Worm (Caenorhabditis elegans) whole organism, early embryonic: ENCODE data around the gene lsy-2.

Source experiments
- B0310.2 ChIP-seq: sonication (generic microtip); optimal IDR thresholded peaks from 2 replicates; lab custom pipeline; 2016; ENCODE audit warnings: mild to moderate bottlenecking, missing genetic modification characterization, missing compliant biosample characterization
- F13C5.2 ChIP-seq: sonication (generic microtip); optimal IDR thresholded peaks from 2 replicates; lab custom pipeline; 2017; ENCODE audit warnings: mild to moderate bottlenecking, missing genetic modification characterization, inconsistent platforms, missing compliant biosample characterization
- aly-1 ChIP-seq: sonication (generic microtip); optimal IDR thresholded peaks from 2 replicates; lab custom pipeline; 2016; ENCODE audit warnings: missing genetic modification characterization, missing compliant biosample characterization
- ama-1 ChIP-seq: fragments of 150-350 bp; optimal IDR thresholded peaks from 2 replicates; lab custom pipeline; 2014
- ceh-13 ChIP-seq: fragments of 200-800 bp; sonication (Bioruptor generic); optimal IDR thresholded peaks from 2 replicates; lab custom pipeline; 2018; ENCODE audit warnings: mild to moderate bottlenecking, missing genetic modification characterization, missing compliant biosample characterization
- ceh-36 ChIP-seq: sonication (generic microtip); optimal IDR thresholded peaks from 2 replicates; lab custom pipeline; 2016; ENCODE audit warnings: missing genetic modification characterization, inconsistent platforms, missing compliant biosample characterization
- ets-7 ChIP-seq: sonication (generic microtip); optimal IDR thresholded peaks from 2 replicates; lab custom pipeline; 2016; ENCODE audit warnings: missing genotype, missing genetic modification characterization, missing compliant biosample characterization
- flt-1 ChIP-seq: fragments of 200-800 bp; sonication (Bioruptor generic); IDR thresholded peaks from 2 replicates; pipeline ENCODE4 v1.3.6; 2022; ENCODE audit warnings: missing genetic modification characterization, missing compliant biosample characterization
- hmbx-1 ChIP-seq: sonication (generic microtip); optimal IDR thresholded peaks from 2 replicates; lab custom pipeline; 2016; ENCODE audit warnings: mild to moderate bottlenecking, missing genetic modification characterization, missing compliant biosample characterization
- hmg-4 ChIP-seq: fragments of 200-800 bp; sonication (Bioruptor generic); optimal IDR thresholded peaks from 2 replicates; lab custom pipeline; 2018; ENCODE audit warnings: mild to moderate bottlenecking, missing genetic modification characterization, missing compliant biosample characterization
- hnd-1 ChIP-seq: sonication (generic microtip); optimal IDR thresholded peaks from 2 replicates; lab custom pipeline; 2016; ENCODE audit warnings: missing genetic modification characterization, missing compliant biosample characterization
- pes-1 ChIP-seq: fragments of 200-800 bp; sonication (Bioruptor generic); IDR thresholded peaks from 2 replicates; pipeline ENCODE4 v1.3.6; 2022; ENCODE audit warnings: missing genetic modification reagents, missing genetic modification characterization, missing compliant biosample characterization
- scrt-1 ChIP-seq: fragments of 200-800 bp; sonication (Bioruptor generic); IDR thresholded peaks from 2 replicates; pipeline ENCODE4 v1.3.6; 2022; ENCODE audit warnings: missing genetic modification characterization, missing compliant biosample characterization
- sea-1 ChIP-seq: fragments of 200-800 bp; sonication (Bioruptor generic); conservative IDR thresholded peaks from 2 replicates; pipeline ENCODE4 v1.3.6; 2022; ENCODE audit warnings: missing genetic modification characterization, missing compliant biosample characterization
- tbx-11 ChIP-seq: fragments of 200-800 bp; sonication (Bioruptor generic); IDR thresholded peaks from 2 replicates; pipeline ENCODE4 v1.3.6; 2022; ENCODE audit warnings: missing genetic modification characterization, missing compliant biosample characterization
- tbx-37 ChIP-seq: fragments of 200-800 bp; sonication (Bioruptor generic); conservative IDR thresholded peaks from 2 replicates; pipeline ENCODE4 v1.3.6; 2022; ENCODE audit warnings: missing genetic modification reagents, missing genetic modification characterization, missing compliant biosample characterization
- tra-4 ChIP-seq: sonication (generic microtip); optimal IDR thresholded peaks from 2 replicates; lab custom pipeline; 2017; ENCODE audit warnings: missing genetic modification characterization, missing compliant biosample characterization

Gene lsy-2

DNA sequence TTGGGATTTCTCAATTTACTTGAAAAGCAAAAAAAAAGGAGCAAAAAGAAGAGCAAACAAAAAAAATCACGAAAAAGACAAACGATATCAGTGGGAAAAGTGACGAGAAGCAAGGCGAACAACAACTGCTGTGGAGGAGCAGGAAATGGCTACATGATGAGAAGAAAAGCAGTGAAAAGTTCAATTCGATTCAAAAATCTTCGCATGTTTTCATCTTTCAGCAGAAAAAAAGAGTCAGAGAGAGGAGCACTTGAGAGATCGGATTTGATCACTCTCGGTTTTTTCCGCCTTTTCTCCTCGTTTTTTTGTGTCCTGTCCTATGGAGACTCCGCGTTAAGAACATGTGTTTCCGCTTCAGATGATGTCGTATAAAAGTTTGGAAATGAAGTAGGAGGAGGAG lies 49.4 kb downstream of the lsy-2 start:
- no peak for TF ChIP-seq hmbx-1
- TF ChIP-seq tra-4 (tag; lab: Kevin White, UChicago) = no peak
- TF ChIP-seq B0310.2 = no peak
- no peak for TF ChIP-seq flt-1 (GFP tag; lab: Robert Waterston, UW)
- TF ChIP-seq F13C5.2 (tag; lab: Kevin White, UChicago) = no peak
- TF ChIP-seq hnd-1 (tag; lab: Kevin White, UChicago) = no peak
- no peak for TF ChIP-seq aly-1 (tag; lab: Kevin White, UChicago)
- no peak for TF ChIP-seq pes-1
- no peak for TF ChIP-seq ets-7 (tag; lab: Kevin White, UChicago)
- TF ChIP-seq ceh-13 = no peak
- TF ChIP-seq tbx-37 = no peak
- TF ChIP-seq tbx-11 = no peak
- TF ChIP-seq scrt-1 (GFP tag; lab: Robert Waterston, UW) = no peak
- no peak for TF ChIP-seq ceh-36

ce11 chrX:2140610-2141009 lies 51.1 kb downstream of the lsy-2 start:
- TF ChIP-seq F13C5.2 (tag; lab: Kevin White, UChicago) (no peak), tbx-37 (no peak), B0310.2 (no peak), ceh-36 (no peak), hmg-4 (GFP tag; lab: Kevin White, UChicago) (no peak), tra-4 (tag; lab: Kevin White, UChicago) (no peak), ama-1 (lab: Kevin White, UChicago) (no peak), sea-1 (GFP tag; lab: Robert Waterston, UW) (no peak), ceh-13 (no peak), aly-1 (tag; lab: Kevin White, UChicago) (no peak), ets-7 (tag; lab: Kevin White, UChicago) (no peak), flt-1 (GFP tag; lab: Robert Waterston, UW) (no peak), pes-1 (no peak), tbx-11 (no peak), hnd-1 (tag; lab: Kevin White, UChicago) (no peak), scrt-1 (GFP tag; lab: Robert Waterston, UW) (no peak), hmbx-1 (no peak)
